Worm (Caenorhabditis elegans) whole organism, dauer: Measurements from ENCODE around the gene ssup-72.
"Not testable (repeated sequence)": the region's sequence is repeated elsewhere in the genome, so short reads cannot be mapped to it uniquely, and the experiment has no call there.

ENCODE experiments used
- unc-62 ChIP-seq: sonication (generic microtip); optimal IDR thresholded peaks from 2 replicates; lab custom pipeline; 2017; ENCODE audit warnings: missing biosample characterization, missing genetic modification reagents, missing genetic modification characterization

The ssup-72 gene

ce11 chrII:6756232-6756631 is 20.2 kb upstream of the ssup-72 start, which contains the start of gene F41G3.3:
Gene F41G3.3 (plus strand): TSS chrII:6756532.
- TF ChIP-seq unc-62 = no peak

ce11 chrII:6764734-6765133 is 11.7 kb upstream of the ssup-72 start, which contains the start of gene nlp-50:
Gene nlp-50 (plus strand): TSS chrII:6765034.
- no peak for TF ChIP-seq unc-62

ce11 chrII:6768014-6768413 is 8.4 kb upstream of the ssup-72 start, which contains the start of gene F41G3.18:
Gene F41G3.18 (plus strand): TSS chrII:6768314.
- no peak for TF ChIP-seq unc-62

ce11 chrII:6770030-6770429 is 6.4 kb upstream of the ssup-72 start:
- no peak for TF ChIP-seq unc-62

ce11 chrII:6772482-6772881 is 3.9 kb upstream of the ssup-72 start:
- no peak for TF ChIP-seq unc-62

- not testable (repeated sequence) for TF ChIP-seq unc-62
Observed at ce11 chrII:6775076-6775475, 1.3 kb upstream of the ssup-72 start, which contains the start of gene agr-1. Gene agr-1 (minus strand): TSS chrII:6775176.

ce11 chrII:6779104-6779503 is 2.7 kb downstream of the ssup-72 start, which contains the start of gene T13C2.7:
Gene T13C2.7 (plus strand): TSS chrII:6779404.
- no peak for TF ChIP-seq unc-62

- TF ChIP-seq unc-62 = no peak
Observed at ce11 chrII:6781231-6781630, 4.8 kb downstream of the ssup-72 start.

- no peak for TF ChIP-seq unc-62
Observed at ce11 chrII:6781983-6782382, 5.6 kb downstream of the ssup-72 start.

- TF ChIP-seq unc-62 = no peak
Observed at ce11 chrII:6782738-6783163, 6.4 kb downstream of the ssup-72 start.

ce11 chrII:6783377-6783829 is 7.0 kb downstream of the ssup-72 start, which contains the start of gene gldi-2:
Gene gldi-2 (plus strand): TSS chrII:6783427.
- TF ChIP-seq unc-62 = no peak

ce11 chrII:6788672-6789298 is 12.4 kb downstream of the ssup-72 start, which contains the start of gene T13C2.3:
Gene T13C2.3 (plus strand): TSS chrII:6789248.
- TF ChIP-seq unc-62 = no peak

- no peak for TF ChIP-seq unc-62
Observed at ce11 chrII:6791891-6792290, 15.5 kb downstream of the ssup-72 start, which contains the start of gene T13C2.2. Gene T13C2.2 (plus strand): TSS chrII:6792191.

- no peak for TF ChIP-seq unc-62
Observed at ce11 chrII:6800104-6800711, 23.8 kb downstream of the ssup-72 start, which contains the start of gene F31E8.4. Gene F31E8.4 (minus strand): TSS chrII:6800154.

ce11 chrII:6801262-6801661 is 24.9 kb downstream of the ssup-72 start:
- no peak for TF ChIP-seq unc-62

ce11 chrII:6803024-6803423 is 26.6 kb downstream of the ssup-72 start, which contains the start of gene tab-1:
Gene tab-1 (plus strand): TSS chrII:6803324.
- TF ChIP-seq unc-62 = no peak

ce11 chrII:6807162-6807561 is 30.8 kb downstream of the ssup-72 start, which contains the start of gene F31E8.5:
Gene F31E8.5 (minus strand): TSS chrII:6807262.
- TF ChIP-seq unc-62 = no peak

- no peak for TF ChIP-seq unc-62
Observed at ce11 chrII:6808539-6808938, 32.1 kb downstream of the ssup-72 start.
